Worm (Caenorhabditis elegans): ENCODE data around the gene F33H12.1.

The F33H12.1 gene

DNA sequence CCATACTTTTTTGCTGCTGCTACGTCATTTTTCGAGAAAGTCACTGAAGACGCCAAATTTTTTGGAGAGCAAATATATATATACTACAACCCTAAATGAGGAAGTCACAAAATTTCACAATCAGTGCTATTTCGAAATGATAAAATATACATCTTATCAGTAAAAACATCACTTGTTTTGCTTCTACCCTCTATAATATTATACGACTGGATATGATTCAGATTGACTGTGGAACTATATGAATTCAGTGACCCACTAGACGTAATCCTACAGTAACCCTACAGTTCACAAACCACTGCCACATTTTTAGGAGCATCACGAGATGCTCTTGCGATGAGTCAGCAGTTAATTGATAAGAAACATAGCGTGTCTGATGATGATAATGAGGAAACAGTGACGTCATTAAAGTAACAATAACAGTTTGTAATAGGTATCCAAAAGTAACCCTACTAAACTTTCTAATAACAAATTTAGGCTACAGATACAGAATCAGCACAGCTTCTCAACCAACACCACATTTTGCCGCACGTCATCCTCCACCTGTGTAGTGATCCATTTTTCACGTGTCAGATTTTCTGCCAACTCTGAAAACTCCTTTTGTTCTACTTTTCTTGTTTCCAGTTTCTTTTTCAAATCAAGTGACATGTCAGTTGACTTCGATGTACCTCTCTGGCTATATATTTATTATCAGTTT lies 13.3 kb upstream of the F33H12.1 start, which contains the start of the genes F33H12.7 and sri-39:
Gene F33H12.7 (minus strand): TSS at position 51 of the 694 bp plus-strand sequence.
Gene sri-39 (plus strand): TSS at position 644 of the 694 bp plus-strand sequence.
- peak; percentile 62 for TF ChIP-seq nhr-80 (tag; optimal IDR thresholded peaks at IDR 0.05)
- no peak for TF ChIP-seq C17E4.6 (GFP tag; IDR thresholded peaks at IDR 0.05)
- no peak for TF ChIP-seq lir-1 (GFP tag; conservative IDR thresholded peaks at IDR 0.05)
- TF ChIP-seq mxl-1 (tag; optimal IDR thresholded peaks at IDR 0.05) = no peak
- TF ChIP-seq atf-7 (tag; optimal IDR thresholded peaks at IDR 0.05) = peak; percentile 94
- no peak for TF ChIP-seq dpl-1 (GFP tag; optimal IDR thresholded peaks at IDR 0.05)
- TF ChIP-seq zfh-2 (GFP tag; conservative IDR thresholded peaks at IDR 0.05) = no peak
- no peak for TF ChIP-seq ceh-58 (GFP tag; IDR thresholded peaks at IDR 0.05)
- no peak for TF ChIP-seq F37B4.10 (GFP tag; IDR thresholded peaks at IDR 0.05)
- no peak for TF ChIP-seq ceh-40 (GFP tag; IDR thresholded peaks at IDR 0.05)
- TF ChIP-seq ama-1 (optimal IDR thresholded peaks at IDR 0.05) = no peak
- no peak for TF ChIP-seq ama-1 (GFP tag; optimal IDR thresholded peaks at IDR 0.05)
- TF ChIP-seq hmg-1.2 (GFP tag; IDR thresholded peaks at IDR 0.05) = no peak
- TF ChIP-seq nfyb-1 (GFP tag; IDR thresholded peaks at IDR 0.05) = no peak
- no peak for TF ChIP-seq cebp-2 (GFP tag; IDR thresholded peaks at IDR 0.05)
- TF ChIP-seq cebp-1 (GFP tag; IDR thresholded peaks at IDR 0.05) = peak; percentile 38; the same call in 1 of the 2 replicates
- TF ChIP-seq cebp-1 (tag; optimal IDR thresholded peaks at IDR 0.05) = peak; percentile 83
- no peak for TF ChIP-seq tbp1 (GFP tag; optimal IDR thresholded peaks at IDR 0.05)
- TF ChIP-seq F23B12.7 (tag; optimal IDR thresholded peaks at IDR 0.05; ENCODE audit: insufficient read depth) = no peak
- no peak for TF ChIP-seq D2030.7 (GFP tag; IDR thresholded peaks at IDR 0.05)

DNA sequence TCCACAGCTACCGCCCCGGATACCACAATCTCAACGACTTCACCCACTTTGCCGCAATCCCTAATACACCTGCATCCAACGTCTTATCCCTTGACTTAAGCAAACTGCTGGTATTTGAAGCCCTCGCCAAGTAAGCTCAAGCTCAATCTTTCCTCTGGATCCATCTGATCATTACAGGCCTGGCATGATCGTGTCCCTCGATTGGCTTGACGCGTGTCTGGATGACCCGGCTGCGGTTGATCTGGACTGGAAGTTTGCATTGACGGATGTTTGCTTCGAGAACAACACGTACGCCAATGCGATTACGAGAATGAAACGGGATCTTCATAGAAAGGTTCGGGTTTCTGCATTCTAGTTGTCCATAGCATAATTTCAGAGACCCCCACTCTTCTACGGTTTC lies 655 bp downstream of the F33H12.1 start:
- TF ChIP-seq Y95B8A.8 (GFP tag; IDR thresholded peaks at IDR 0.05) = no peak
- no peak for TF ChIP-seq T26A5.8 (tag; optimal IDR thresholded peaks at IDR 0.05)
- TF ChIP-seq nhr-80 (tag; optimal IDR thresholded peaks at IDR 0.05) = no peak
- TF ChIP-seq ceh-91 (GFP tag; IDR thresholded peaks at IDR 0.05) = no peak
- no peak for TF ChIP-seq ztf-3 (GFP tag; optimal IDR thresholded peaks at IDR 0.05)
- TF ChIP-seq lin-26 (GFP tag; IDR thresholded peaks at IDR 0.05) = no peak
- TF ChIP-seq xnd-1 (tag; optimal IDR thresholded peaks at IDR 0.05) = no peak
- TF ChIP-seq ets-4 (GFP tag; optimal IDR thresholded peaks at IDR 0.05) = no peak
- no peak for TF ChIP-seq hrde-1 (tag; optimal IDR thresholded peaks at IDR 0.05; ENCODE audit: borderline replicate concordance)
- no peak for TF ChIP-seq F10E7.11 (tag; optimal IDR thresholded peaks at IDR 0.05)

ce11 chrII:2605319-2605718 lies 5.0 kb downstream of the F33H12.1 start, which contains the start of gene sri-77:
Gene sri-77, minus strand, starts transcription at chrII:2605419.
- no peak for TF ChIP-seq K12H6.12 (tag; optimal IDR thresholded peaks at IDR 0.05)
- no peak for TF ChIP-seq lin-35 (GFP tag; optimal IDR thresholded peaks at IDR 0.05)
- no peak for TF ChIP-seq madf-8 (GFP tag; conservative IDR thresholded peaks at IDR 0.05)

- TF ChIP-seq mcd-1 (GFP tag; IDR thresholded peaks at IDR 0.05) (no peak), zim-3 (tag; optimal IDR thresholded peaks at IDR 0.05) (no peak), ekl-4 (GFP tag; IDR thresholded peaks at IDR 0.05) (no peak), nhr-80 (tag; optimal IDR thresholded peaks at IDR 0.05) (peak; percentile 67), akir-1 (GFP tag; optimal IDR thresholded peaks at IDR 0.05) (no peak), dox-1 (GFP tag; IDR thresholded peaks at IDR 0.05) (peak; percentile 63; the same call in 1 of the 2 replicates), atf-7 (tag; optimal IDR thresholded peaks at IDR 0.05) (peak; percentile 56), zfh-2 (GFP tag; conservative IDR thresholded peaks at IDR 0.05) (0 out of 2 replicates have a peak, but pooled peaks have one; percentile 54)
Observed at ce11 chrII:2610202-2610912, 10.1 kb downstream of the F33H12.1 start, which contains the start of gene sri-38. Gene sri-38, plus strand, starts transcription at chrII:2610862.
